Worm (Caenorhabditis elegans): ENCODE data around the gene Y37E11AL.9.

ce11 chrIV:3709200-3709599, 8.7 kb upstream of the Y37E11AL.9 start, which contains the start of gene Y37E11AL.1:
- TF ChIP-seq ZK546.5 (tag; optimal IDR thresholded peaks at IDR 0.05) (no peak), nhr-237 (tag; optimal IDR thresholded peaks at IDR 0.05) (no peak), egl-27 (tag; optimal IDR thresholded peaks at IDR 0.05) (no peak), nhr-11 (tag; optimal IDR thresholded peaks at IDR 0.05) (no peak), blmp-1 (tag; optimal IDR thresholded peaks at IDR 0.05; ENCODE audit: insufficient read depth) (no peak), lin-13 (GFP tag; optimal IDR thresholded peaks at IDR 0.05) (no peak)
